Worm (Caenorhabditis elegans): ENCODE results near the gene srx-43.

DNA sequence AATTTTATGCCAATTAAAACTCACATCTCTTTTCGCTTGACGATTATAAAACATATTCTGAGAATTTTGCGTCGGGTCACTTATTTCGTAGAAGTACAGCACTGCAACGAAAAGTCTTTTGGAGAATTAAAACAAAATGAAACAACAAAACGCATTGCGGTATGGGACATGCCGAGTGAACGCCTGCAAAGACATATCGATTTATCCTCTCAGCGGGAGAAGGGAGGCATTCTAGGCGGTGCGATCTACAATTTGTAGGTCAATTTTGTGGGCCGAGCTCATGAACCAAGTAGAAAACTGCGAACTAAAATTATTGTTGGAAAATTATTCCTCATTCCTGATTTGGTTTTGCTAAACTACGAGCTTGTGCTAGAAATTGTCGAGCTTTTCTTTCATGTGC, 35.6 kb downstream of the srx-43 start, which contains the start of gene F14H3.3:
- TF ChIP-seq peb-1 (tag; optimal IDR thresholded peaks at IDR 0.05) (no peak), nhr-11 (tag; optimal IDR thresholded peaks at IDR 0.05) (no peak), lsy-2 (tag; optimal IDR thresholded peaks at IDR 0.05) (no peak), alr-1 (tag; optimal IDR thresholded peaks at IDR 0.05) (no peak), mab-5 (tag; optimal IDR thresholded peaks at IDR 0.05) (no peak), ZK546.5 (tag; optimal IDR thresholded peaks at IDR 0.05) (no peak), lin-39 (tag; optimal IDR thresholded peaks at IDR 0.05) (no peak), zag-1 (tag; optimal IDR thresholded peaks at IDR 0.05) (no peak), F13H6.1 (tag; optimal IDR thresholded peaks at IDR 0.05) (no peak), snpc-4 (tag; optimal IDR thresholded peaks at IDR 0.05) (no peak), skn-1 (tag; optimal IDR thresholded peaks at IDR 0.05) (no peak), unc-39 (tag; optimal IDR thresholded peaks at IDR 0.05) (no peak), elt-1 (tag; optimal IDR thresholded peaks at IDR 0.05) (no peak), unc-62 (GFP tag; optimal IDR thresholded peaks at IDR 0.05) (no peak)

Measured in whole organism, L2 larva.